Fruit fly (Drosophila melanogaster): ENCODE data around the gene CG14269.

Gene CG14269

dm6 chrX:3414003-3414767 lies 21.4 kb downstream of the CG14269 start:
- TF ChIP-seq cnc (optimal IDR thresholded peaks at IDR 0.05) (no peak), CG14711 (tag; optimal IDR thresholded peaks at IDR 0.05) (no peak), Crg-1 (GFP tag; optimal IDR thresholded peaks at IDR 0.05) (no peak), Hr96 (GFP tag; optimal IDR thresholded peaks at IDR 0.05) (no peak), CG7101 (tag; optimal IDR thresholded peaks at IDR 0.05) (no peak), CG11617 (GFP tag; optimal IDR thresholded peaks at IDR 0.05) (no peak), toe (GFP tag; optimal IDR thresholded peaks at IDR 0.05) (no peak), ovo (GFP tag; optimal IDR thresholded peaks at IDR 0.05) (no peak), CG7045 (GFP tag; optimal IDR thresholded peaks at IDR 0.05) (no peak), CG1620 (GFP tag; optimal IDR thresholded peaks at IDR 0.05) (no peak), CG5204 (GFP tag; optimal IDR thresholded peaks at IDR 0.05) (no peak), bab1 (GFP tag; optimal IDR thresholded peaks at IDR 0.05) (no peak), CG12768 (GFP tag; optimal IDR thresholded peaks at IDR 0.05) (no peak), kay (GFP tag; ENCODE audit: borderline replicate concordance) (no peak), cic (GFP tag; optimal IDR thresholded peaks at IDR 0.05) (no peak), tj (GFP tag; optimal IDR thresholded peaks at IDR 0.05) (no peak), pad (GFP tag; optimal IDR thresholded peaks at IDR 0.05) (no peak)

- TF ChIP-seq CG11617 (GFP tag; optimal IDR thresholded peaks at IDR 0.05) (no peak), CG14711 (tag; optimal IDR thresholded peaks at IDR 0.05) (no peak), CG12768 (GFP tag; optimal IDR thresholded peaks at IDR 0.05) (no peak)
Observed at dm6 chrX:3412855-3413254, 22.8 kb downstream of the CG14269 start.

- TF ChIP-seq Hr96 (GFP tag; optimal IDR thresholded peaks at IDR 0.05) (no peak), cnc (optimal IDR thresholded peaks at IDR 0.05) (no peak), cic (GFP tag; optimal IDR thresholded peaks at IDR 0.05) (no peak), CG33017 (tag; optimal IDR thresholded peaks at IDR 0.05) (no peak), pad (GFP tag; optimal IDR thresholded peaks at IDR 0.05) (no peak), tj (GFP tag; optimal IDR thresholded peaks at IDR 0.05) (no peak), bab1 (GFP tag; optimal IDR thresholded peaks at IDR 0.05) (no peak), CG12768 (GFP tag; optimal IDR thresholded peaks at IDR 0.05) (no peak), CG7045 (GFP tag; optimal IDR thresholded peaks at IDR 0.05) (no peak), Clk (GFP tag; optimal IDR thresholded peaks at IDR 0.05) (no peak), CG14711 (tag; optimal IDR thresholded peaks at IDR 0.05) (no peak)
Observed at dm6 chrX:3411812-3412211, 23.8 kb downstream of the CG14269 start.

- no peak for TF ChIP-seq CG14711 (tag; optimal IDR thresholded peaks at IDR 0.05)
- no peak for TF ChIP-seq pad (GFP tag; optimal IDR thresholded peaks at IDR 0.05)
- TF ChIP-seq cnc (optimal IDR thresholded peaks at IDR 0.05), result no peak
- TF ChIP-seq ovo (GFP tag; optimal IDR thresholded peaks at IDR 0.05), result no peak
- TF ChIP-seq CG7045 (GFP tag; optimal IDR thresholded peaks at IDR 0.05), result no peak
- TF ChIP-seq CG11617 (GFP tag; optimal IDR thresholded peaks at IDR 0.05), result no peak
- TF ChIP-seq cic (GFP tag; optimal IDR thresholded peaks at IDR 0.05), result no peak
Observed at dm6 chrX:3411411-3411810, 24.2 kb downstream of the CG14269 start.

dm6 chrX:3408609-3409237 lies 26.9 kb downstream of the CG14269 start:
- no peak for TF ChIP-seq CG33017 (tag; optimal IDR thresholded peaks at IDR 0.05)
- no peak for TF ChIP-seq cic (GFP tag; optimal IDR thresholded peaks at IDR 0.05)

- TF ChIP-seq CG1620 (GFP tag; optimal IDR thresholded peaks at IDR 0.05) (no peak), cic (GFP tag; optimal IDR thresholded peaks at IDR 0.05) (no peak), CG7101 (tag; optimal IDR thresholded peaks at IDR 0.05) (no peak), bab1 (GFP tag; optimal IDR thresholded peaks at IDR 0.05) (no peak), pad (GFP tag; optimal IDR thresholded peaks at IDR 0.05) (no peak), CG33017 (tag; optimal IDR thresholded peaks at IDR 0.05) (no peak), ovo (GFP tag; optimal IDR thresholded peaks at IDR 0.05) (no peak), Mnt (GFP tag; optimal IDR thresholded peaks at IDR 0.05) (no peak), tj (GFP tag; optimal IDR thresholded peaks at IDR 0.05) (no peak)
Observed at dm6 chrX:3407760-3408608, 27.6 kb downstream of the CG14269 start.

- TF ChIP-seq CG5204 (GFP tag; optimal IDR thresholded peaks at IDR 0.05) (no peak), toe (GFP tag; optimal IDR thresholded peaks at IDR 0.05) (no peak), CG7101 (tag; optimal IDR thresholded peaks at IDR 0.05) (no peak), CG14711 (tag; optimal IDR thresholded peaks at IDR 0.05) (no peak), Mnt (GFP tag; optimal IDR thresholded peaks at IDR 0.05) (no peak), CG33017 (tag; optimal IDR thresholded peaks at IDR 0.05) (no peak), Clk (GFP tag; optimal IDR thresholded peaks at IDR 0.05) (no peak), CG11617 (GFP tag; optimal IDR thresholded peaks at IDR 0.05) (no peak), kay (GFP tag; ENCODE audit: borderline replicate concordance) (no peak)
Observed at dm6 chrX:3405440-3405839, 30.2 kb downstream of the CG14269 start.
